Fruit fly (Drosophila melanogaster): Measurements from ENCODE around the gene RSG7.

dm6 chrX:16876425-16876824 lies 32.2 kb upstream of the RSG7 start, which contains the start of gene CG13003:
- TF ChIP-seq psq (optimal IDR thresholded peaks at IDR 0.05) (no peak), usp (GFP tag; optimal IDR thresholded peaks at IDR 0.05) (no peak)
